Fruit fly (Drosophila melanogaster) whole organism, prepupa: ENCODE results near the gene Wwox.

Source experiments
- CG15336 ChIP-seq: fragments of 200-800 bp; sonication (Bioruptor generic); IDR thresholded peaks from 2 replicates; pipeline ENCODE4 v1.3.6; 2022; ENCODE audit warnings: missing biosample characterization, missing genetic modification characterization
- CG8632 ChIP-seq: fragments of 200-800 bp; sonication (Bioruptor generic); optimal IDR thresholded peaks from 3 replicates; lab custom pipeline; 2016; ENCODE audit warnings: missing biosample characterization, missing genetic modification characterization
- dac ChIP-seq: fragments of 200-800 bp; sonication (Bioruptor generic); optimal IDR thresholded peaks from 2 replicates; lab custom pipeline; 2017; ENCODE audit warnings: missing biosample characterization, mild to moderate bottlenecking, missing genetic modification characterization
- dsx ChIP-seq: fragments of 200-800 bp; optimal IDR thresholded peaks from 3 replicates; lab custom pipeline; 2019; ENCODE audit warnings: missing biosample characterization, mild to moderate bottlenecking, missing genetic modification characterization, moderate library complexity; ENCODE audit not compliant: poor library complexity, severe bottlenecking
- pdm3 ChIP-seq: fragments of 200-800 bp; sonication (Bioruptor generic); optimal IDR thresholded peaks from 3 replicates; lab custom pipeline; 2016; ENCODE audit warnings: missing biosample characterization, missing genetic modification characterization
- svp ChIP-seq: fragments of 200-800 bp; sonication (Bioruptor generic); peaks from one replicate; lab custom pipeline; 2016; ENCODE audit warnings: missing biosample characterization, missing genetic modification characterization

DNA sequence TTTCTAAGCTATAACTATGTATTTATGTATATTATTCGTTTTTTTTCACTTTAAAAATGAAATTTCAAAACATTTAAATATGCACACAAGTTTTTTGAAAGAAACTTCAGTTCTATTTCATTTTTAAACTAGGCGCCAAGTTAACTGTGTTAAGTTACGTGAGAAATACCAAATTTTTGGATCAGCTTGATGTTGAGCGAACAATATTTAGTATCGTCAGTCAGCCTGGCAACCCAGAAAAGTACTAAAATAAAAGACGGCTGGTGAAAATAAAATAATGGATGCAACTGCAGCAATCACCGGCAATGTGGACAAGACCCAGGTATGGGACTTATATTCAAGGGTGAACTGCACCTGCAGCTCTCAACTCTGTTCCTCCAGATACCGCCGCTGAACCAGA lies 36.8 kb upstream of the Wwox start, which contains the start of gene CCDC53:
- TF ChIP-seq pdm3 (GFP tag; lab: Kevin White, UChicago), result no peak
- TF ChIP-seq dsx (GFP tag; lab: Kevin White, UChicago), result no peak
- no peak for TF ChIP-seq CG15336 (GFP tag; lab: Robert Waterston, UW)
- TF ChIP-seq dac (GFP tag; lab: Kevin White, UChicago), result no peak
- no peak for TF ChIP-seq CG8632 (GFP tag; lab: Kevin White, UChicago)
- no peak for TF ChIP-seq svp (GFP tag; lab: Kevin White, UChicago)
